Worm (Caenorhabditis elegans): ENCODE measurements around the gene T12D8.9.

Gene T12D8.9

DNA sequence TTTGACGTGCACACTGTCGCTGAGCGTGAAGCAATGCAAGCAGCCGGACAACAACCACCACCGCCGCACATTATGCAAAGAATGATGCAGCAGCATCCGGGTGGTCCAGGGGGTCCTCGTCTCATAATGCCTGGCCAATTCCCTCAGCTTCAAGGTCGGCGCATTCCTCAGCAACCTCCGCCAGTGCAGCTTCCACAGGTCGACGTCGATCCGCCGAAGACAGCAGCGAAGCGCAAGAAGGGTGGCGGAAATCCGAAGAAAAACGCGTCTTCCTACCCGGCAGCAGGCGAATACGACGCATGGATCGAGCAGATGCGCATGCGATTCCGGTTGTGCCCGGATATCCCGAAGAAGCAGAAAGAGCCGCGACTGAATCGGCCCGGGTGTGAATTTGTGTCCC, 34.5 kb downstream of the T12D8.9 start:
- TF ChIP-seq set-16 (GFP tag; IDR thresholded peaks at IDR 0.05) = peak; percentile 94
- TF ChIP-seq attf-4 (tag; optimal IDR thresholded peaks at IDR 0.05) = no peak

DNA sequence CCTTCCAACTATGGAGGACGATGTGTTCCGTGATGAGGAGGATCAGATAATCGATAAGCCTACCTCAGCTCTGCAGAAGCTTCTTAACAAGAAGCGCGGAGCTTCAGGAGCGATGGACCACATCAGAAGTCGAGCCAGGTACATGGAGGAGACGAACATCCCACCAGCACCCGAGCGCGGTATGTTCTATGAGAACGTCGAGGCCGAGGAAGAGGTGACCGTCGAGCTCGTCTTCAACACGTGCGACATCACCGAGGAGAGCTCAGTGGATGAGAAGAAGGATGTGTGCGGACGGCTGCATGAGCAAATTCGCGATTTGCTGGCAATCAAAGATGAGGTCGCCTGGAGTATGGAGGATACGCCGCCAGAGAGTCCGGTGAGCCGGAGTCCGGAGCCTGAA, 35.1 kb downstream of the T12D8.9 start:
- TF ChIP-seq daf-19 (GFP tag; conservative IDR thresholded peaks at IDR 0.05) (no peak), set-16 (GFP tag; IDR thresholded peaks at IDR 0.05) (peak; percentile 39; the same call in 1 of the 2 replicates), aha-1 (tag) (peak; percentile 91), php-3 (GFP tag; IDR thresholded peaks at IDR 0.05) (0 out of 2 replicates have a peak, but pooled peaks have one; percentile 26), zag-1 (tag; optimal IDR thresholded peaks at IDR 0.05) (no peak)

DNA sequence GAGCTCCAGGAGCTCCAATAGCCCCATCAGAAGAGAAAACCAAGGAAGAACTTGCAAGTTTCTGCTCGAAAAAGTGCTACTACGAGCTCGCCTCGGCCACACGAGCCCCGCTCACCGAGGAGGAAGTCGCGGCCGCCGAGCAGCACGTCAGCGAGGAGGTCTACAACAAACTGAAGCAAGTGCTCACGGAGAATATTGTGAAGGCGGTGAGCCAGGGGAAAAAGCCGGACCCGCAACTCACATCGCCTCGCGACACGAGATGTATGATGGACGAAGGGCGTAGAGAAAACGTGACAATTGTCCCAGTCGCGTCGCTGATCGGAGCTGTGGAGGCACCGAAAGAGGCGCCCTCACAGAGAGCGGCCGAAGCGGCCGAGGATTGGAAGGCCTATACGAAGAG, 35.8 kb downstream of the T12D8.9 start:
- TF ChIP-seq ZK546.5 (tag; optimal IDR thresholded peaks at IDR 0.05) (no peak), set-16 (GFP tag; IDR thresholded peaks at IDR 0.05) (peak; percentile 77), skn-1 (tag; optimal IDR thresholded peaks at IDR 0.05) (no peak), F44E2.7 (GFP tag; IDR thresholded peaks at IDR 0.05) (0 out of 2 replicates have a peak, but pooled peaks have one; percentile 6), fos-1 (tag; optimal IDR thresholded peaks at IDR 0.05) (no peak)

DNA sequence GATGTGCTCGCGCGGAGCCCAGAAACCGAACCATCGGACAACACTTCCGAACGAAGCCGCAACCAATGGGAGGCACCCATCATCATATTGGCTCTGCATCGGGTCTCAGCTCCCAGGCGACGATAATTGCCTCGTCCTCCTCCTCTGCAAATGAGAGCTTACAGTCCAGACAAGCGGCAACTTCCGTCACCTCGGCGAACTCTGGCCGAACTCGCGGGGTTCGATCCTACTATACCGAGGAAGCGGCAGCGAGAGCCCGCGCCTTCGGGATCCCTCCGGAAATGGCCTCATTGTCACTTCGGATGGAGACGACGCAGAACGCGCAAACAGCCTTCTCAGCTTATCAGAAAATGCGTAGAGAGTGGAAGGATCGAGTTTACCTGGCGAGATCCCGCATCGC, 38.0 kb downstream of the T12D8.9 start:
- TF ChIP-seq dmd-6 (GFP tag; IDR thresholded peaks at IDR 0.05) (no peak), set-16 (GFP tag; IDR thresholded peaks at IDR 0.05) (peak; percentile 89)

DNA sequence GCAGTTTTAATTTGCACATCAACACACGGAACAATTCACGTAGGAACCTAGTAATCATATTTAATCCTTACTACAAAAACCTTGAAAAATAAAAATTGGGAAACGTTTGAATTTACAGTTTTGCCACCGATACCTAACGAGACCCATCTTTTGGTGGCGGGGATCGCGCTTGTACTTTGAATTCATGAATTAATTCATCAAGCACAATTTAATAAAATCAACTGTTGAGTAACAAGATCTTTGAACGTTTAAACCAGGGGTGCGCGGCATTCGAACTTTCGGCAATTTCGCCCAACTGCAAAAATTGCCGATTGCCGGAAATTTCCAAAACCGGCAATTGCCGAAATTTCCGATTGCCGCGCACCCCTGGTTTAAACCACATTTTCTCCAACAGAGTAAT, 39.8 kb downstream of the T12D8.9 start:
- peak; percentile 41; the same call in 1 of the 2 replicates for TF ChIP-seq egl-43 (GFP tag; IDR thresholded peaks at IDR 0.05)
- TF ChIP-seq dmd-9 (GFP tag; IDR thresholded peaks at IDR 0.05) = no peak

DNA sequence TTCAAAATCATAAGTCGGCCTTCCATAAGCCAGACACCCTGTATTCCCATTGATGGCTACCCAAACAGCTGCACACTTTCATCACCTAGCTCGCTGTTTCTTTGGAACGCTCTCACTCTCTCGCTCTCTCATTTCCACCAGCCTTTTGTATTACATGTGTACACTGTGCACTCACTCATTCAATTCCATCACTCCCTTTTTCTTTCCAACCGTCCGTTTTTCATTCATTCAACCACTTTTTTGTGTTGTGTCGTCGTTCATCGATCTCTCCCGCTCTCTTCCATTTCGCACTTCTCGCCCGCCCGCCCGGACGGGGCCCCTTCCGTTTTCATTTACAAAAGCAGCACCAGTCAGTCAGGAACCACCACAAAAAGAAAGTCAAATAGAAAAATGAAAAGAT, 41.1 kb downstream of the T12D8.9 start:
- no peak for TF ChIP-seq unc-130 (GFP tag; optimal IDR thresholded peaks at IDR 0.05)
- no peak for TF ChIP-seq saeg-2 (GFP tag; IDR thresholded peaks at IDR 0.05)
- TF ChIP-seq lin-13 (GFP tag; optimal IDR thresholded peaks at IDR 0.05) = no peak
- no peak for TF ChIP-seq hlh-30 (tag; optimal IDR thresholded peaks at IDR 0.05; ENCODE audit: insufficient read depth)
- no peak for TF ChIP-seq tra-1 (GFP tag; IDR thresholded peaks at IDR 0.05)
- TF ChIP-seq nhr-28 (tag; optimal IDR thresholded peaks at IDR 0.05) = peak; percentile 34
- no peak for TF ChIP-seq spr-1 (tag; optimal IDR thresholded peaks at IDR 0.05)
- TF ChIP-seq duxl-1 (tag; optimal IDR thresholded peaks at IDR 0.05; ENCODE audit: poor library complexity) = no peak
- TF ChIP-seq mep-1 (tag; optimal IDR thresholded peaks at IDR 0.05) = peak; percentile 51
- peak; percentile 40 for TF ChIP-seq hlh-11 (tag; optimal IDR thresholded peaks at IDR 0.05)
- TF ChIP-seq cey-2 (tag; optimal IDR thresholded peaks at IDR 0.05; ENCODE audit: borderline replicate concordance, insufficient read depth) = no peak
- TF ChIP-seq ceh-32 (tag; optimal IDR thresholded peaks at IDR 0.05; ENCODE audit: poor library complexity) = no peak
- no peak for TF ChIP-seq dmd-9 (GFP tag; IDR thresholded peaks at IDR 0.05)
- no peak for TF ChIP-seq lin-39 (tag; optimal IDR thresholded peaks at IDR 0.05)
- 0 out of 2 replicates have a peak, but pooled peaks have one; percentile 35 for TF ChIP-seq lim-7 (GFP tag; IDR thresholded peaks at IDR 0.05)
- no peak for TF ChIP-seq Y48G9A.11 (GFP tag; IDR thresholded peaks at IDR 0.05)
- no peak for TF ChIP-seq T20F7.1 (GFP tag; optimal IDR thresholded peaks at IDR 0.05)
- TF ChIP-seq lin-1 (GFP tag; IDR thresholded peaks at IDR 0.05) = no peak
- TF ChIP-seq lin-38 (GFP tag; IDR thresholded peaks at IDR 0.05) = no peak
- no peak for TF ChIP-seq mdt-29 (GFP tag; IDR thresholded peaks at IDR 0.05)
- no peak for TF ChIP-seq ZK337.2 (GFP tag; IDR thresholded peaks at IDR 0.05)
- peak; percentile 36 for TF ChIP-seq mes-2 (tag; optimal IDR thresholded peaks at IDR 0.05; ENCODE audit: poor library complexity, severe bottlenecking)
- TF ChIP-seq Y105C5A.15 (GFP tag; IDR thresholded peaks at IDR 0.05) = no peak
- TF ChIP-seq ztf-11 (tag; optimal IDR thresholded peaks at IDR 0.05) = no peak
- TF ChIP-seq daf-16 (GFP tag; optimal IDR thresholded peaks at IDR 0.05) = no peak
- peak; percentile 28 for TF ChIP-seq daf-16 (tag; optimal IDR thresholded peaks at IDR 0.05)
- no peak for TF ChIP-seq unc-39 (tag; optimal IDR thresholded peaks at IDR 0.05)
- no peak for TF ChIP-seq fkh-10 (GFP tag; optimal IDR thresholded peaks at IDR 0.05)
- no peak for TF ChIP-seq jun-1 (tag; optimal IDR thresholded peaks at IDR 0.05)
- TF ChIP-seq pqm-1 (tag; optimal IDR thresholded peaks at IDR 0.05) = peak; percentile 31
- peak; percentile 16 for TF ChIP-seq dve-1 (tag; optimal IDR thresholded peaks at IDR 0.05; ENCODE audit: insufficient read depth)
